Worm (Caenorhabditis elegans) whole organism, young adult: ENCODE data around the gene vglu-3.

Experiments used
- B0261.1 ChIP-seq: sonication (generic microtip); optimal IDR thresholded peaks from 2 replicates; lab custom pipeline; 2016; ENCODE audit warnings: mild to moderate bottlenecking, missing genetic modification characterization, moderate library complexity, missing compliant biosample characterization
- C17E4.6 ChIP-seq: fragments of 200-800 bp; sonication (Bioruptor generic); IDR thresholded peaks from 2 replicates; pipeline ENCODE4 v1.3.6; 2022; ENCODE audit warnings: missing genetic modification reagents, missing genetic modification characterization, missing compliant biosample characterization
- D2030.7 ChIP-seq: fragments of 200-800 bp; sonication (Bioruptor generic); IDR thresholded peaks from 2 replicates; pipeline ENCODE4 v1.3.6; 2022; ENCODE audit warnings: missing genetic modification reagents, missing genetic modification characterization, missing compliant biosample characterization
- F10E7.11 ChIP-seq: sonication (generic microtip); optimal IDR thresholded peaks from 2 replicates; lab custom pipeline; 2017; ENCODE audit warnings: mild to moderate bottlenecking, missing genetic modification characterization, moderate library complexity, missing compliant biosample characterization
- F22D6.2 ChIP-seq: sonication (generic microtip); optimal IDR thresholded peaks from 2 replicates; lab custom pipeline; 2016; ENCODE audit warnings: mild to moderate bottlenecking, missing genetic modification characterization, missing compliant biosample characterization
- F49E8.2 ChIP-seq: sonication (generic microtip); optimal IDR thresholded peaks from 3 replicates; lab custom pipeline; 2017; ENCODE audit warnings: missing genetic modification characterization, mild to moderate bottlenecking, missing compliant biosample characterization, antibody characterized with exemption, moderate library complexity; ENCODE audit not compliant: insufficient read depth
- F57C9.4 ChIP-seq: sonication (generic microtip); optimal IDR thresholded peaks from 2 replicates; lab custom pipeline; 2017; ENCODE audit warnings: mild to moderate bottlenecking, missing genetic modification characterization, missing compliant biosample characterization
- Y53F4B.3 ChIP-seq: fragments of 200-800 bp; sonication (Bioruptor generic); IDR thresholded peaks from 2 replicates; pipeline ENCODE4 v1.3.6; 2022; ENCODE audit warnings: missing genetic modification reagents, missing genetic modification characterization, missing compliant biosample characterization
- Y53G8AR.9 ChIP-seq: fragments of 200-800 bp; sonication (Bioruptor generic); conservative IDR thresholded peaks from 2 replicates; pipeline ENCODE4 v1.3.6; 2022; ENCODE audit warnings: missing genetic modification reagents, missing genetic modification characterization, missing compliant biosample characterization
- Y56A3A.18 ChIP-seq: fragments of 200-800 bp; sonication (Bioruptor generic); IDR thresholded peaks from 2 replicates; pipeline ENCODE4 v1.3.6; 2022; ENCODE audit warnings: missing genetic modification reagents, missing genetic modification characterization, missing compliant biosample characterization
- ZK185.1 ChIP-seq: sonication (generic microtip); optimal IDR thresholded peaks from 2 replicates; lab custom pipeline; 2016; ENCODE audit warnings: mild to moderate bottlenecking, missing genetic modification characterization, missing compliant biosample characterization; ENCODE audit not compliant: poor library complexity, severe bottlenecking
- akir-1 ChIP-seq: fragments of 200-800 bp; sonication (Bioruptor generic); optimal IDR thresholded peaks from 2 replicates; lab custom pipeline; 2018; ENCODE audit warnings: mild to moderate bottlenecking, missing genetic modification characterization, moderate library complexity, missing compliant biosample characterization
- ama-1 ChIP-seq, 3 experiments: fragments of 150-350 bp in 1 of 3; sonication (generic microtip) in 2 of 3; optimal IDR thresholded peaks; 2 replicates each; lab custom pipeline; 2014 to 2018; ENCODE audit warnings: missing biosample characterization in 2 of 3, missing genetic modification characterization in 2 of 3, missing genetic modification reagents in 2 of 3
- aptf-3 ChIP-seq: fragments of 200-800 bp; sonication (Bioruptor generic); IDR thresholded peaks from 2 replicates; pipeline ENCODE4 v1.3.6; 2022; ENCODE audit warnings: missing genetic modification characterization, missing compliant biosample characterization
- atf-7 ChIP-seq: sonication (generic microtip); optimal IDR thresholded peaks from 2 replicates; lab custom pipeline; 2017; ENCODE audit warnings: mild to moderate bottlenecking, missing genetic modification characterization, missing compliant biosample characterization
- athp-1 ChIP-seq: sonication (generic microtip); optimal IDR thresholded peaks from 2 replicates; lab custom pipeline; 2017; ENCODE audit warnings: mild to moderate bottlenecking, missing genetic modification characterization, missing compliant biosample characterization
- attf-6 ChIP-seq: fragments of 200-800 bp; sonication (Bioruptor generic); IDR thresholded peaks from 2 replicates; pipeline ENCODE4 v1.3.6; 2022; ENCODE audit warnings: missing genetic modification reagents, missing genetic modification characterization, missing compliant biosample characterization
- bed-1 ChIP-seq: fragments of 200-800 bp; sonication (Bioruptor generic); IDR thresholded peaks from 2 replicates; pipeline ENCODE4 v1.3.6; 2022; ENCODE audit warnings: missing genetic modification reagents, missing genetic modification characterization, missing compliant biosample characterization
- bed-2 ChIP-seq: fragments of 200-800 bp; sonication (Bioruptor generic); IDR thresholded peaks from 2 replicates; pipeline ENCODE4 v1.3.6; 2022; ENCODE audit warnings: missing genetic modification reagents, missing genetic modification characterization, missing compliant biosample characterization
- ccch-3 ChIP-seq: fragments of 200-800 bp; sonication (Bioruptor generic); optimal IDR thresholded peaks from 2 replicates; lab custom pipeline; 2018; ENCODE audit warnings: mild to moderate bottlenecking, missing genetic modification characterization, missing compliant biosample characterization
- cebp-1 ChIP-seq, 2 experiments: fragments of 200-800 bp in 1 of 2; sonication (Bioruptor generic) in 1 of 2; sonication (generic microtip) in 1 of 2; IDR thresholded peaks in 1 of 2; optimal IDR thresholded peaks in 1 of 2; 2 replicates each; pipeline versions ENCODE4 v1.3.6 to Lab custom; 2017 to 2022; ENCODE audit warnings: missing compliant biosample characterization in 2 of 2, missing genetic modification characterization in 2 of 2, mild to moderate bottlenecking in 1 of 2, missing genetic modification reagents in 1 of 2, moderate library complexity in 1 of 2
- cebp-2 ChIP-seq: fragments of 200-800 bp; sonication (Bioruptor generic); IDR thresholded peaks from 2 replicates; pipeline ENCODE4 v1.3.6; 2022; ENCODE audit warnings: missing genetic modification characterization, missing compliant biosample characterization
- ceh-79 ChIP-seq: sonication (generic microtip); optimal IDR thresholded peaks from 2 replicates; lab custom pipeline; 2017; ENCODE audit warnings: mild to moderate bottlenecking, missing genetic modification characterization, missing compliant biosample characterization
- efl-1 ChIP-seq: fragments of 150-350 bp; optimal IDR thresholded peaks from 2 replicates; lab custom pipeline; 2014; ENCODE audit warnings: missing biosample characterization, missing genetic modification reagents, missing genetic modification characterization
- egl-18 ChIP-seq: fragments of 200-800 bp; sonication (Bioruptor generic); IDR thresholded peaks from 2 replicates; pipeline ENCODE4 v1.3.6; 2022; ENCODE audit warnings: missing genetic modification reagents, missing genetic modification characterization, missing compliant biosample characterization
- egrh-3 ChIP-seq: fragments of 200-800 bp; sonication (Bioruptor generic); IDR thresholded peaks from 2 replicates; pipeline ENCODE4 v1.3.6; 2022; ENCODE audit warnings: missing genetic modification reagents, missing genetic modification characterization, missing compliant biosample characterization
- hlh-12 ChIP-seq: sonication (generic microtip); optimal IDR thresholded peaks from 2 replicates; lab custom pipeline; 2016; ENCODE audit warnings: missing genetic modification characterization, missing compliant biosample characterization
- hlh-26 ChIP-seq: fragments of 200-800 bp; sonication (Bioruptor generic); conservative IDR thresholded peaks from 2 replicates; pipeline ENCODE4 v1.3.6; 2022; ENCODE audit warnings: missing genetic modification reagents, missing genetic modification characterization, missing compliant biosample characterization
- hmg-1.2 ChIP-seq: fragments of 200-800 bp; sonication (Bioruptor generic); IDR thresholded peaks from 2 replicates; pipeline ENCODE4 v1.3.6; 2022; ENCODE audit warnings: missing genetic modification reagents, missing genetic modification characterization, missing compliant biosample characterization
- hrde-1 ChIP-seq: sonication (generic microtip); optimal IDR thresholded peaks from 2 replicates; lab custom pipeline; 2016; ENCODE audit warnings: missing genetic modification characterization, mild to moderate bottlenecking, missing compliant biosample characterization, moderate library complexity, missing genotype, missing genetic modification reagents, borderline replicate concordance
- lag-1 ChIP-seq: fragments of 200-800 bp; sonication (Bioruptor generic); IDR thresholded peaks from 2 replicates; pipeline ENCODE4 v1.3.6; 2022; ENCODE audit warnings: missing genetic modification reagents, missing genetic modification characterization, missing compliant biosample characterization
- lin-40 ChIP-seq: sonication (generic microtip); optimal IDR thresholded peaks from 2 replicates; lab custom pipeline; 2016; ENCODE audit warnings: missing genetic modification characterization, mild to moderate bottlenecking, missing compliant biosample characterization, missing genotype, missing genetic modification reagents
- lir-1 ChIP-seq: fragments of 200-800 bp; sonication (Bioruptor generic); conservative IDR thresholded peaks from 2 replicates; pipeline ENCODE4 v1.3.6; 2022; ENCODE audit warnings: missing genetic modification reagents, missing genetic modification characterization, missing compliant biosample characterization
- lsy-27 ChIP-seq: sonication (generic microtip); optimal IDR thresholded peaks from 2 replicates; lab custom pipeline; 2017; ENCODE audit warnings: missing genetic modification characterization, mild to moderate bottlenecking, missing compliant biosample characterization, antibody characterized with exemption, missing genotype, borderline replicate concordance; ENCODE audit not compliant: insufficient read depth
- madf-6 ChIP-seq: fragments of 200-800 bp; sonication (Bioruptor generic); IDR thresholded peaks from 2 replicates; pipeline ENCODE4 v1.3.6; 2022; ENCODE audit warnings: missing genetic modification reagents, missing genetic modification characterization, missing compliant biosample characterization
- nhr-27 ChIP-seq: fragments of 200-800 bp; sonication (Bioruptor generic); optimal IDR thresholded peaks from 2 replicates; lab custom pipeline; 2018; ENCODE audit warnings: mild to moderate bottlenecking, missing genetic modification characterization, moderate library complexity, missing compliant biosample characterization
- nhr-80 ChIP-seq: sonication (generic microtip); optimal IDR thresholded peaks from 2 replicates; lab custom pipeline; 2016; ENCODE audit warnings: missing genetic modification characterization, missing compliant biosample characterization
- pha-4 ChIP-seq: fragments of 150-350 bp; sonication (generic microtip); optimal IDR thresholded peaks from 2 replicates; lab custom pipeline; 2014; ENCODE audit warnings: missing biosample characterization, missing genetic modification reagents, missing genetic modification characterization
- sdz-38 ChIP-seq: sonication (generic microtip); optimal IDR thresholded peaks from 2 replicates; lab custom pipeline; 2016; ENCODE audit warnings: missing genotype, missing genetic modification characterization, missing compliant biosample characterization
- sea-2 ChIP-seq: fragments of 200-800 bp; sonication (Bioruptor generic); IDR thresholded peaks from 2 replicates; pipeline ENCODE4 v1.3.6; 2022; ENCODE audit warnings: missing genetic modification characterization, missing compliant biosample characterization
- snpc-3.4 ChIP-seq: sonication (generic microtip); optimal IDR thresholded peaks from 2 replicates; lab custom pipeline; 2017; ENCODE audit warnings: missing genetic modification characterization, mild to moderate bottlenecking, missing compliant biosample characterization, antibody characterized with exemption, moderate library complexity, missing genotype, missing genetic modification reagents
- tbx-9 ChIP-seq: sonication (generic microtip); optimal IDR thresholded peaks from 2 replicates; lab custom pipeline; 2016; ENCODE audit warnings: borderline replicate concordance, missing genetic modification characterization, inconsistent platforms, missing compliant biosample characterization
- xnd-1 ChIP-seq: sonication (generic microtip); optimal IDR thresholded peaks from 2 replicates; lab custom pipeline; 2016; ENCODE audit warnings: missing genotype, missing genetic modification reagents, missing genetic modification characterization, missing compliant biosample characterization
- ztf-22 ChIP-seq: fragments of 200-800 bp; sonication (Bioruptor generic); optimal IDR thresholded peaks from 2 replicates; lab custom pipeline; 2018; ENCODE audit warnings: mild to moderate bottlenecking, missing genetic modification characterization, moderate library complexity, missing compliant biosample characterization
- ztf-25 ChIP-seq: fragments of 200-800 bp; sonication (Bioruptor generic); IDR thresholded peaks from 2 replicates; pipeline ENCODE4 v1.3.6; 2022; ENCODE audit warnings: missing genetic modification reagents, missing genetic modification characterization, missing compliant biosample characterization
- ztf-26 ChIP-seq: sonication (generic microtip); optimal IDR thresholded peaks from 2 replicates; lab custom pipeline; 2017; ENCODE audit warnings: missing genetic modification characterization, missing compliant biosample characterization
- ztf-3 ChIP-seq: fragments of 200-800 bp; sonication (Bioruptor generic); optimal IDR thresholded peaks from 2 replicates; lab custom pipeline; 2018; ENCODE audit warnings: mild to moderate bottlenecking, missing genetic modification characterization, missing compliant biosample characterization

The vglu-3 gene

DNA sequence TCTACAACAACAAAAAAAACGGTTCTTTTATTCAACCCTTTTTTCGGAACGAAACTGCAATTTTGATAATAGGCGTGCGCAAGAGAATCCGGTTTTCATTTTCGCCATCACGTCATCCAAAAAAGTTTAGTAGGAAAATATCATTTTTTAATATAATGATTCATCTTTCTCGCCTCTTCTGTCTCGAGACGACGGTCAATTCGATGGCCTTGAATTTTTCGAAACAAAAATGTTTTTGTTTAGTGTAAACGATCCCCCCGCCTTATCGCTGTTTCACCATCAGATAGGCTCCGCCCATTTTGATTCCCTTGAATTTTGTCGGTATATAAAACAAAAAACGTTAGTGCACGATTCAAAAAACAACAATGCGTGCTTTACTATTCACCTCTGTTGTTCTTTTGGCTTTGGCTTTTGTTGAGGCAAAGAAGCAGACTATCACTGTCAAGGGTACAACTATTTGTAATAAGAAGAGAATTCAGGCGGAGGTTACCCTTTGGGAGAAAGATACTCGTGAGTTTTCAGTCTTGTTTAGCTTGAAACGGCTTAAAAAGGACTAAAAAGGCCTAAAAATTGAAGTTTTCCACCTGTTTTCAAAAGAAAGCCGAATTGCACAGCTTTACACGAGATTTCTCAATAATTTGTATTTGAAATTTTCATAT, 37.5 kb downstream of the vglu-3 start, which contains the start of gene ttr-15 (continued):
- TF ChIP-seq atf-7 (tag; lab: Kevin White, UChicago) (peak; percentile 11), F10E7.11 (tag; lab: Kevin White, UChicago) (no peak), B0261.1 (tag; lab: Kevin White, UChicago) (no peak), lag-1 (no peak), nhr-80 (no peak), D2030.7 (GFP tag; lab: Robert Waterston, UW) (no peak), ztf-25 (GFP tag; lab: Robert Waterston, UW) (no peak), xnd-1 (tag; lab: Kevin White, UChicago) (no peak), athp-1 (tag; lab: Kevin White, UChicago) (no peak), egl-18 (GFP tag; lab: Robert Waterston, UW) (no peak), lin-40 (tag; lab: Kevin White, UChicago) (peak; percentile 57), lsy-27 (tag; lab: Kevin White, UChicago) (no peak), C17E4.6 (GFP tag; lab: Robert Waterston, UW) (no peak), nhr-27 (tag; lab: Kevin White, UChicago) (no peak), attf-6 (no peak), F57C9.4 (tag; lab: Kevin White, UChicago) (no peak), bed-2 (GFP tag; lab: Robert Waterston, UW) (no peak), pha-4 (no peak), Y53F4B.3 (no peak), lir-1 (no peak), ccch-3 (GFP tag; lab: Kevin White, UChicago) (no peak), ztf-3 (GFP tag; lab: Kevin White, UChicago) (no peak), sea-2 (no peak), hlh-12 (no peak), akir-1 (GFP tag; lab: Kevin White, UChicago) (no peak), snpc-3.4 (tag; lab: Kevin White, UChicago) (no peak), aptf-3 (GFP tag; lab: Robert Waterston, UW) (no peak), egrh-3 (no peak), tbx-9 (tag; lab: Kevin White, UChicago) (peak; percentile 71), ZK185.1 (no peak), Y56A3A.18 (GFP tag; lab: Robert Waterston, UW) (0 out of 2 replicates have a peak, but pooled peaks have one; percentile 45), cebp-1 (GFP tag; IDR thresholded peaks at IDR 0.05; lab: Robert Waterston, UW) (no peak), cebp-1 (tag; optimal IDR thresholded peaks at IDR 0.05; lab: Kevin White, UChicago) (peak; percentile 39), hlh-26 (GFP tag; lab: Robert Waterston, UW) (no peak), F22D6.2 (tag; lab: Kevin White, UChicago) (no peak), ceh-79 (no peak), Y53G8AR.9 (GFP tag; lab: Robert Waterston, UW) (no peak), cebp-2 (GFP tag; lab: Robert Waterston, UW) (no peak), F49E8.2 (no peak), hmg-1.2 (no peak), ama-1 (optimal IDR thresholded peaks at IDR 0.05; lab: Kevin White, UChicago) (peak; percentile 92), ama-1 (GFP tag; optimal IDR thresholded peaks at IDR 0.05; lab: Kevin White, UChicago) (peak in 1 of 2 experiments; percentile 6), efl-1 (GFP tag; lab: Kevin White, UChicago) (no peak), madf-6 (GFP tag; lab: Robert Waterston, UW) (0 out of 2 replicates have a peak, but pooled peaks have one; percentile 25), bed-1 (GFP tag; lab: Robert Waterston, UW) (no peak), hrde-1 (tag; lab: Kevin White, UChicago) (no peak), sdz-38 (tag; lab: Kevin White, UChicago) (no peak), ztf-26 (tag; lab: Kevin White, UChicago) (no peak), ztf-22 (no peak)
